Fruit fly (Drosophila melanogaster) whole organism, wandering third instar larva: ENCODE results near the gene CG5114.

Source experiments
- Abd-B ChIP-seq: fragments of >200 bp; optimal IDR thresholded peaks from 2 replicates; lab custom pipeline; 2017; ENCODE audit warnings: missing biosample characterization, missing genetic modification characterization
- CG32264 ChIP-seq: fragments of 200-800 bp; sonication (Bioruptor generic); optimal IDR thresholded peaks from 2 replicates; lab custom pipeline; 2016; ENCODE audit warnings: missing biosample characterization, missing genetic modification characterization
- CG9705 ChIP-seq: fragments of 200-800 bp; sonication (Bioruptor generic); optimal IDR thresholded peaks from 2 replicates; lab custom pipeline; 2018; ENCODE audit warnings: missing biosample characterization, mild to moderate bottlenecking, missing genetic modification characterization
- CrebA ChIP-seq: fragments of 200-800 bp; sonication (Bioruptor generic); optimal IDR thresholded peaks from 2 replicates; lab custom pipeline; 2016; ENCODE audit warnings: missing biosample characterization, mild to moderate bottlenecking, missing genetic modification characterization, borderline replicate concordance
- Dfd ChIP-seq: fragments of >200 bp; optimal IDR thresholded peaks from 2 replicates; lab custom pipeline; 2017; ENCODE audit warnings: missing biosample characterization, missing genetic modification characterization
- Dif ChIP-seq: fragments of 200-275, 200-300 bp; sonication (Bioruptor generic); optimal IDR thresholded peaks from 2 replicates; lab custom pipeline; 2018; ENCODE audit warnings: missing biosample characterization, missing genetic modification characterization; ENCODE audit not compliant: partially characterized antibody
- GATAd ChIP-seq: sonication (Bioruptor generic); optimal IDR thresholded peaks from 2 replicates; lab custom pipeline; 2016; ENCODE audit warnings: missing biosample characterization, missing genetic modification characterization
- HLH106 ChIP-seq: fragments of 200-800 bp; optimal IDR thresholded peaks from 3 replicates; lab custom pipeline; 2019; ENCODE audit warnings: missing biosample characterization, mild to moderate bottlenecking, missing genetic modification characterization, moderate library complexity
- Hr78 ChIP-seq: fragments of >200 bp; optimal IDR thresholded peaks from 2 replicates; lab custom pipeline; 2017; ENCODE audit warnings: missing biosample characterization, missing genetic modification characterization
- Hr83 ChIP-seq: fragments of 200-300 bp; sonication (Bioruptor generic); optimal IDR thresholded peaks from 2 replicates; lab custom pipeline; 2016; ENCODE audit warnings: missing biosample characterization, mild to moderate bottlenecking, missing genetic modification characterization, moderate library complexity; ENCODE audit not compliant: poor library complexity, severe bottlenecking
- Jra ChIP-seq: sonication (Bioruptor generic); optimal IDR thresholded peaks from 2 replicates; lab custom pipeline; 2016; ENCODE audit warnings: missing biosample characterization, missing genetic modification characterization
- Mio ChIP-seq: sonication (Bioruptor generic); optimal IDR thresholded peaks from 2 replicates; lab custom pipeline; 2016; ENCODE audit warnings: missing biosample characterization, missing genetic modification characterization
- Myc ChIP-seq: fragments of >200 bp; optimal IDR thresholded peaks from 2 replicates; lab custom pipeline; 2017
- N ChIP-seq: fragments of >200 bp; optimal IDR thresholded peaks from 2 replicates; lab custom pipeline; 2018; ENCODE audit warnings: missing biosample characterization, missing external identifiers, missing genetic modification characterization
- OdsH ChIP-seq: fragments of 200-800 bp; sonication (Bioruptor generic); optimal IDR thresholded peaks from 2 replicates; lab custom pipeline; 2016; ENCODE audit warnings: missing biosample characterization, mild to moderate bottlenecking, missing genetic modification characterization
- Rel ChIP-seq, 2 experiments: fragments of 200-800 bp; sonication (Bioruptor generic) in 1 of 2; optimal IDR thresholded peaks; 2 replicates in 1 of 2; 3 replicates in 1 of 2; lab custom pipeline; 2016 to 2019; ENCODE audit warnings: mild to moderate bottlenecking in 2 of 2, missing biosample characterization in 2 of 2, missing genetic modification characterization in 2 of 2, moderate library complexity in 1 of 2
- Sp1 ChIP-seq: fragments of 200-800 bp; sonication (Bioruptor generic); optimal IDR thresholded peaks from 3 replicates; lab custom pipeline; 2019; ENCODE audit warnings: missing biosample characterization, mild to moderate bottlenecking, missing genetic modification characterization, moderate library complexity
- Vsx2 ChIP-seq: fragments of 200-300, 225-300 bp; sonication (Bioruptor generic); optimal IDR thresholded peaks from 2 replicates; lab custom pipeline; 2018; ENCODE audit warnings: missing biosample characterization, missing genetic modification characterization; ENCODE audit not compliant: partially characterized antibody
- br ChIP-seq: fragments of 200-800 bp; sonication (Bioruptor generic); optimal IDR thresholded peaks from 2 replicates; lab custom pipeline; 2016; ENCODE audit warnings: missing biosample characterization, missing genetic modification characterization
- brk ChIP-seq: fragments of 200-800 bp; sonication (Bioruptor generic); optimal IDR thresholded peaks from 2 replicates; lab custom pipeline; 2016; ENCODE audit warnings: missing biosample characterization, mild to moderate bottlenecking, missing genetic modification characterization
- dl ChIP-seq, 2 experiments: fragments of 175-275, 200-275 bp in 1 of 2; fragments of 200-275 bp in 1 of 2; sonication (Bioruptor generic); optimal IDR thresholded peaks; lab custom pipeline; 2018; ENCODE audit warnings: mild to moderate bottlenecking in 2 of 2, missing biosample characterization in 2 of 2, missing genetic modification characterization in 2 of 2, moderate library complexity in 2 of 2; ENCODE audit not compliant: partially characterized antibody in 2 of 2, insufficient read depth in 1 of 2
- dmrt93B ChIP-seq: fragments of 200-800 bp; sonication (Bioruptor generic); optimal IDR thresholded peaks from 2 replicates; lab custom pipeline; 2018; ENCODE audit warnings: missing biosample characterization, mild to moderate bottlenecking, missing genetic modification characterization
- dsf ChIP-seq: sonication (Bioruptor generic); optimal IDR thresholded peaks from 2 replicates; lab custom pipeline; 2016; ENCODE audit warnings: missing biosample characterization, missing genetic modification characterization, borderline replicate concordance
- ey ChIP-seq: fragments of 200-800 bp; sonication (Bioruptor generic); optimal IDR thresholded peaks from 2 replicates; lab custom pipeline; 2016; ENCODE audit warnings: missing biosample characterization, missing genetic modification characterization
- foxo ChIP-seq, 2 experiments: fragments of 200-800 bp; sonication (Bioruptor generic); optimal IDR thresholded peaks; 2 replicates in 1 of 2; 3 replicates in 1 of 2; lab custom pipeline; 2016 to 2017; ENCODE audit warnings: missing biosample characterization in 2 of 2, missing genetic modification characterization in 2 of 2
- fru ChIP-seq: fragments of 200-800 bp; sonication (Bioruptor generic); optimal IDR thresholded peaks from 3 replicates; lab custom pipeline; 2016; ENCODE audit warnings: missing biosample characterization, mild to moderate bottlenecking, missing genetic modification characterization
- h ChIP-seq: fragments of 200-800 bp; sonication (Bioruptor generic); optimal IDR thresholded peaks from 3 replicates; lab custom pipeline; 2016; ENCODE audit warnings: missing biosample characterization, mild to moderate bottlenecking, missing genetic modification characterization
- jim ChIP-seq: fragments of 175-275, 200-325 bp; sonication (Bioruptor generic); optimal IDR thresholded peaks from 2 replicates; lab custom pipeline; 2016; ENCODE audit warnings: missing biosample characterization, mild to moderate bottlenecking, missing genetic modification characterization
- lola ChIP-seq: fragments of >200 bp; optimal IDR thresholded peaks from 2 replicates; lab custom pipeline; 2017; ENCODE audit warnings: missing biosample characterization, missing genetic modification characterization
- pan ChIP-seq: fragments of >200 bp; optimal IDR thresholded peaks from 2 replicates; lab custom pipeline; 2017
- psq ChIP-seq: fragments of 200-800 bp; sonication (Bioruptor generic); optimal IDR thresholded peaks from 3 replicates; lab custom pipeline; 2017; ENCODE audit warnings: missing biosample characterization, mild to moderate bottlenecking, missing genetic modification characterization, moderate library complexity
- rgr ChIP-seq: fragments of 200-800 bp; sonication (Bioruptor generic); optimal IDR thresholded peaks from 3 replicates; lab custom pipeline; 2016; ENCODE audit warnings: missing biosample characterization, mild to moderate bottlenecking, missing genetic modification characterization
- sv ChIP-seq: fragments of 200-800 bp; sonication (Bioruptor generic); optimal IDR thresholded peaks from 3 replicates; lab custom pipeline; 2016; ENCODE audit warnings: missing biosample characterization, missing genetic modification characterization
- tai ChIP-seq: sonication (Bioruptor generic); optimal IDR thresholded peaks from 2 replicates; lab custom pipeline; 2016; ENCODE audit warnings: missing biosample characterization, missing genetic modification characterization
- usp ChIP-seq: fragments of >200 bp; optimal IDR thresholded peaks from 2 replicates; lab custom pipeline; 2017; ENCODE audit warnings: missing biosample characterization, missing genetic modification characterization
- woc ChIP-seq: sonication (Bioruptor generic); optimal IDR thresholded peaks from 2 replicates; lab custom pipeline; 2016; ENCODE audit warnings: missing biosample characterization, mild to moderate bottlenecking, missing genetic modification characterization

Gene CG5114

dm6 chr3L:14979332-14979731 is 3.3 kb upstream of the CG5114 start, which contains the start of gene CG3349:
Gene CG3349 (plus strand): TSS chr3L:14979620.
- TF ChIP-seq ey (GFP tag; lab: Kevin White, UChicago) (no peak), fru (GFP tag; lab: Kevin White, UChicago) (no peak), woc (GFP tag; lab: Kevin White, UChicago) (no peak), foxo (GFP tag; optimal IDR thresholded peaks at IDR 0.05; lab: Kevin White, UChicago) (no peak), dsf (GFP tag; lab: Kevin White, UChicago) (no peak), OdsH (no peak)

dm6 chr3L:14980038-14980437 is 2.6 kb upstream of the CG5114 start:
- TF ChIP-seq Abd-B (GFP tag; lab: Kevin White, UChicago) (no peak), fru (GFP tag; lab: Kevin White, UChicago) (no peak), jim (GFP tag; lab: Kevin White, UChicago) (no peak), N (GFP tag; lab: Kevin White, UChicago) (no peak), HLH106 (tag; lab: Kevin White, UChicago) (no peak), Vsx2 (GFP tag; lab: Kevin White, UChicago) (no peak), woc (GFP tag; lab: Kevin White, UChicago) (no peak), Dfd (no peak), Dif (no peak), foxo (GFP tag; optimal IDR thresholded peaks at IDR 0.05; lab: Kevin White, UChicago) (no peak), Myc (lab: Kevin White, UChicago) (no peak), lola (no peak), Sp1 (GFP tag; lab: Kevin White, UChicago) (no peak), rgr (GFP tag; lab: Kevin White, UChicago) (no peak), Rel (GFP tag; optimal IDR thresholded peaks at IDR 0.05; lab: Kevin White, UChicago) (no peak), Rel (tag; optimal IDR thresholded peaks at IDR 0.05; lab: Kevin White, UChicago) (no peak), usp (GFP tag; lab: Kevin White, UChicago) (no peak), h (no peak), GATAd (GFP tag; lab: Kevin White, UChicago) (no peak), sv (no peak), Mio (no peak)

DNA sequence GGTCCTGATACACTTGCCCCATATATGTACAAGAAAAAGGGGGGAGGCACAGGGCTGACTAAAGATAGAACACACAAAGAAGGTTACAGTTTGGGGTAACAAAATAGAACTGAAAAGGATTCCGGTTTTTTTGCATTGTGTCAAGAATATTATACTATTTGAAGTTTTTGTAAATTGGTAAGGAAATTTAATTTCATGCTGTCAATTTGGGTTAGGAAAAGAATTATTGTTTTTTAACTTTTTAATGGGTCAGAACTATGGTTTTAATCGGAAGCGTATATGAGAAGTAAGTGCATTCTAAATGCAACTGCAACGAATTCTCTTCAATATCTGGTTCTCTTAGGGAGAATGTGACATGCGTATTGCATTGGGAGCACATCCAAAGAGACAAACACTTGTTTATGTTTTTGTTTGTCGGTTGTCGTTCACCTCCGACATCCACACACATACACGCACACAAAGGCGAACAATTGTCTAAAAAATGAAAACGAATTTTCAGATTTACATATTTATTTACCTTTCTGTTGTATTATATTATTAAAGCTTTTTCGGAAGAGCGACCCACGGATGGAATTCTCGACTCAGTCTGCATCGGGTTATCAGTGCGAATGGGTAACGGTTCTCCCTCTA is 2.0 kb downstream of the CG5114 start, which contains the start of gene mnd:
mnd (plus strand) TSS at position 580 of the 630 bp plus-strand sequence.
- no peak for TF ChIP-seq CG9705
- TF ChIP-seq fru (GFP tag; lab: Kevin White, UChicago): peak; percentile 2
- no peak for TF ChIP-seq Jra (GFP tag; lab: Kevin White, UChicago)
- no peak for TF ChIP-seq br (GFP tag; lab: Kevin White, UChicago)
- no peak for TF ChIP-seq jim (GFP tag; lab: Kevin White, UChicago)
- no peak for TF ChIP-seq Sp1 (GFP tag; lab: Kevin White, UChicago)
- no peak for TF ChIP-seq brk (GFP tag; lab: Kevin White, UChicago)
- no peak for TF ChIP-seq tai (GFP tag; lab: Kevin White, UChicago)
- TF ChIP-seq lola: no peak
- TF ChIP-seq CG32264: no peak
- no peak for TF ChIP-seq CrebA (GFP tag; lab: Kevin White, UChicago)
- TF ChIP-seq dmrt93B (GFP tag; lab: Kevin White, UChicago): no peak
- no peak for TF ChIP-seq sv
- no peak for TF ChIP-seq GATAd (GFP tag; lab: Kevin White, UChicago)
- TF ChIP-seq OdsH: no peak
- peak in 1 of 2 experiments; percentile 24 for TF ChIP-seq foxo (GFP tag; optimal IDR thresholded peaks at IDR 0.05; lab: Kevin White, UChicago)
- no peak for TF ChIP-seq dl (GFP tag; optimal IDR thresholded peaks at IDR 0.05; lab: Kevin White, UChicago; ENCODE audit: insufficient read depth in 1 of 2, partially characterized antibody in 2 of 2)
- TF ChIP-seq Abd-B (GFP tag; lab: Kevin White, UChicago): no peak
- no peak for TF ChIP-seq Rel (GFP tag; optimal IDR thresholded peaks at IDR 0.05; lab: Kevin White, UChicago)
- no peak for TF ChIP-seq Rel (tag; optimal IDR thresholded peaks at IDR 0.05; lab: Kevin White, UChicago)
- TF ChIP-seq usp (GFP tag; lab: Kevin White, UChicago): no peak
- TF ChIP-seq Dfd: no peak
- TF ChIP-seq Dif: no peak
- TF ChIP-seq h: peak; percentile 44
- no peak for TF ChIP-seq Hr78 (GFP tag; lab: Kevin White, UChicago)
- TF ChIP-seq dsf (GFP tag; lab: Kevin White, UChicago): no peak
- TF ChIP-seq Mio: no peak
- TF ChIP-seq ey (GFP tag; lab: Kevin White, UChicago): peak; percentile 13
- no peak for TF ChIP-seq N (GFP tag; lab: Kevin White, UChicago)
- no peak for TF ChIP-seq Hr83 (GFP tag; lab: Kevin White, UChicago)
- TF ChIP-seq HLH106 (tag; lab: Kevin White, UChicago): no peak
- no peak for TF ChIP-seq rgr (GFP tag; lab: Kevin White, UChicago)
- no peak for TF ChIP-seq pan (lab: Kevin White, UChicago)
- no peak for TF ChIP-seq psq
- TF ChIP-seq Myc (lab: Kevin White, UChicago): no peak
